Worm (Caenorhabditis elegans) whole organism, mixed stage, embryonic: ENCODE results near the gene srz-94.

Experiments used
- elt-3 ChIP-seq: fragments of 150-350 bp; optimal IDR thresholded peaks from 2 replicates; lab custom pipeline; 2014; ENCODE audit warnings: missing biosample characterization, missing genetic modification characterization
- lsy-2 ChIP-seq: fragments of 150-350 bp; optimal IDR thresholded peaks from 2 replicates; lab custom pipeline; 2014; ENCODE audit warnings: missing biosample characterization, missing genetic modification characterization
- mep-1 ChIP-seq: fragments of 150-350 bp; optimal IDR thresholded peaks from 2 replicates; lab custom pipeline; 2017; ENCODE audit warnings: missing biosample characterization, missing genetic modification reagents, missing genetic modification characterization, inconsistent platforms
- pha-4 ChIP-seq: fragments of 150-350 bp; optimal IDR thresholded peaks from 2 replicates; lab custom pipeline; 2018; ENCODE audit warnings: missing biosample characterization, missing genetic modification reagents, missing genetic modification characterization
- unc-62 ChIP-seq: fragments of 150-350 bp; optimal IDR thresholded peaks from 2 replicates; lab custom pipeline; 2014; ENCODE audit warnings: missing biosample characterization, missing genetic modification reagents, missing genetic modification characterization
- ztf-11 ChIP-seq: fragments of 150-350 bp; optimal IDR thresholded peaks from 2 replicates; lab custom pipeline; 2014; ENCODE audit warnings: missing biosample characterization, missing genetic modification characterization

ce11 chrV:16992383-16992782 is 43.4 kb downstream of the srz-94 start:
- TF ChIP-seq ztf-11 (no peak), lsy-2 (no peak), unc-62 (GFP tag; lab: Kevin White, UChicago) (no peak), mep-1 (tag; lab: Kevin White, UChicago) (no peak), pha-4 (tag; lab: Kevin White, UChicago) (no peak), elt-3 (tag; lab: Kevin White, UChicago) (no peak)
